Fruit fly (Drosophila melanogaster): ENCODE measurements around the gene CG12194.
A peak's percentile ranks its signal among the peaks of the same experiment; 100 is the strongest.

Gene CG12194

DNA sequence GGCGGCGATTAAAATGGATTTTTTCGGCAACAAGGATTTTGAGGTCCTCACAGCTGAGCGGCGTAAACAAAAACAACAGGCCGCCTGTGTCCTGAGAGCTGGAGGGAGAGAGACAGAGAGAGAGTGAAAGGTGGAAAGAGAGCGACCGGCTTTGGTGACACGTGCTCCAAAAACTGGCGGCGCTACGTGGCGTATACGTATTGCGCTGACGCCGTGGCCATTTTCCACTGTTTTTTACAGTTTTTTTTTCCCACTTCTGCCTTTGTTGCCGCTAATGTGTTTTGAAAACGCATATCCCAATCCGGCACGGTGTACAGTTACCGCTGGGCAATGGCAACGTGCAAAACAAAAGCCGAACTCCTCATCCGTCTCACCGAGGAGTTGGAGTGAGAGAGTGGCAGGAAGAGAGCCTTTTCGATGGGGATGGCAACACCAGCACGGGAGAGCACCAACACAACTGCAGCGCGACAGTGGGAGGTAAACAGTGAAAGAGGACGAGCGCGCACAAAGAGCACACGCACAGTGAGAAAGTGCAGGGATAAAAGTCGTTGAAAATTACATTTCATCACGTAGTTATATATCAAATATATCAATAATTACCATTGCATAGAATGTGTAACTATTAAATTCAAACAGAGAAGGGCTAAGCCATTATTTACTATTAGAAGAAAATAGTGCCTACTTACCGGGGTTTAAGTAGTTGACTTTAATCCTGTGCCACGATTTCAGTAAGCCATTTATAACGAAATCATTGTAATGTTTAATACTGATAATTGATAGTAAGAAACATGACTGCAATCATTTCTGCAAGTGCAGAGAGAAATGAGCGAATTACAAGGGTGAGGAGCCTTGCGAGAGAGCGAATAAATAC, 17.5 kb upstream of the CG12194 start:
- peak; percentile 73 for TF ChIP-seq CG34406 (GFP tag; optimal IDR thresholded peaks at IDR 0.05)
- peak; percentile 58 for TF ChIP-seq CG1621 (tag; optimal IDR thresholded peaks at IDR 0.05)
- TF ChIP-seq CG8632 (GFP tag; optimal IDR thresholded peaks at IDR 0.05), result peak; percentile 64
- TF ChIP-seq net (GFP tag; optimal IDR thresholded peaks at IDR 0.05), result no peak
- peak; percentile 75 for TF ChIP-seq Sox102F (GFP tag; optimal IDR thresholded peaks at IDR 0.05)
- peak; percentile 79 for TF ChIP-seq Smox (GFP tag; optimal IDR thresholded peaks at IDR 0.05)
- TF ChIP-seq Lpt (GFP tag; optimal IDR thresholded peaks at IDR 0.05), result peak; percentile 28
- TF ChIP-seq cyc (GFP tag; optimal IDR thresholded peaks at IDR 0.05), result peak; percentile 71
- peak; percentile 82 for TF ChIP-seq CG32006 (GFP tag; optimal IDR thresholded peaks at IDR 0.05)
- no peak for TF ChIP-seq Hr38 (GFP tag; optimal IDR thresholded peaks at IDR 0.05)
- TF ChIP-seq esn (GFP tag; optimal IDR thresholded peaks at IDR 0.05), result peak; percentile 89
- TF ChIP-seq Sox15 (GFP tag; optimal IDR thresholded peaks at IDR 0.05), result peak; percentile 51
- TF ChIP-seq CG9139 (GFP tag; optimal IDR thresholded peaks at IDR 0.05), result peak; percentile 30
- TF ChIP-seq CG11294 (GFP tag; IDR thresholded peaks at IDR 0.05), result peak; percentile 17; the same call in 1 of the 2 replicates
- no peak for TF ChIP-seq eg (GFP tag; IDR thresholded peaks at IDR 0.05)
- TF ChIP-seq acj6 (GFP tag; optimal IDR thresholded peaks at IDR 0.05), result peak; percentile 82
- peak; percentile 19 for TF ChIP-seq CG8319 (GFP tag; optimal IDR thresholded peaks at IDR 0.05)
- TF ChIP-seq CG3919 (GFP tag; optimal IDR thresholded peaks at IDR 0.05), result peak; percentile 75
- TF ChIP-seq Gug (GFP tag; IDR thresholded peaks at IDR 0.05), result peak; percentile 49
- peak; percentile 1 for TF ChIP-seq CG6854 (GFP tag; optimal IDR thresholded peaks at IDR 0.05)
- TF ChIP-seq Eip78C (GFP tag), result no peak
- peak; percentile 67 for TF ChIP-seq vri (GFP tag; optimal IDR thresholded peaks at IDR 0.05)
- peak; percentile 30 for TF ChIP-seq fd85E (GFP tag; optimal IDR thresholded peaks at IDR 0.05)
- TF ChIP-seq dac (GFP tag; optimal IDR thresholded peaks at IDR 0.05), result peak; percentile 32
- peak; percentile 34 for TF ChIP-seq CG15336 (GFP tag; IDR thresholded peaks at IDR 0.05)
- no peak for TF ChIP-seq ss (GFP tag; optimal IDR thresholded peaks at IDR 0.05)
- TF ChIP-seq achi (GFP tag; optimal IDR thresholded peaks at IDR 0.05), result peak; percentile 74
- peak; percentile 78 for TF ChIP-seq CG3032 (tag; optimal IDR thresholded peaks at IDR 0.05)
- TF ChIP-seq CG4318 (GFP tag; optimal IDR thresholded peaks at IDR 0.05), result peak; percentile 48
- TF ChIP-seq fkh (GFP tag; optimal IDR thresholded peaks at IDR 0.05), result no peak
- peak; percentile 63 to 88 for TF ChIP-seq salr (GFP tag; optimal IDR thresholded peaks at IDR 0.05)
- TF ChIP-seq Sox14 (GFP tag; optimal IDR thresholded peaks at IDR 0.05), result peak; percentile 78
- TF ChIP-seq Eip75B (GFP tag; optimal IDR thresholded peaks at IDR 0.05), result peak; percentile 85
- TF ChIP-seq CG11762 (GFP tag; optimal IDR thresholded peaks at IDR 0.05; ENCODE audit: insufficient read depth), result peak; percentile 68
- peak; percentile 53 for TF ChIP-seq OdsH (GFP tag; optimal IDR thresholded peaks at IDR 0.05)
- peak; percentile 78 for TF ChIP-seq Hr39 (GFP tag; optimal IDR thresholded peaks at IDR 0.05)
- TF ChIP-seq pdm3 (GFP tag; optimal IDR thresholded peaks at IDR 0.05), result peak; percentile 72
- TF ChIP-seq fd59A (GFP tag; optimal IDR thresholded peaks at IDR 0.05), result peak; percentile 82
- TF ChIP-seq spab (GFP tag; optimal IDR thresholded peaks at IDR 0.05), result no peak
- TF ChIP-seq CG6163 (GFP tag; IDR thresholded peaks at IDR 0.05), result peak; percentile 50
- TF ChIP-seq CG6808 (GFP tag; optimal IDR thresholded peaks at IDR 0.05), result no peak
- TF ChIP-seq Ets96B (tag; optimal IDR thresholded peaks at IDR 0.05), result peak; percentile 75
- no peak for TF ChIP-seq CG16779 (tag; optimal IDR thresholded peaks at IDR 0.05)
- TF ChIP-seq CG31627 (GFP tag; optimal IDR thresholded peaks at IDR 0.05), result peak; percentile 81
- peak; percentile 71 for TF ChIP-seq Hr4 (GFP tag; optimal IDR thresholded peaks at IDR 0.05)
- peak; percentile 81 for TF ChIP-seq Met (GFP tag; optimal IDR thresholded peaks at IDR 0.05)
- peak; percentile 88 for TF ChIP-seq CG10631 (GFP tag; optimal IDR thresholded peaks at IDR 0.05)
- TF ChIP-seq CG6276 (GFP tag; optimal IDR thresholded peaks at IDR 0.05), result no peak
- peak; percentile 42; the same call in 2 of the 3 replicates for TF ChIP-seq CG8119 (GFP tag; IDR thresholded peaks at IDR 0.05)
- TF ChIP-seq Ets21C (GFP tag; optimal IDR thresholded peaks at IDR 0.05), result peak; percentile 65

All from whole organism, prepupa.